Worm (Caenorhabditis elegans) whole organism, L4/young adult: ENCODE results near the gene srd-54.

Experiments used
- W03F9.2 ChIP-seq: fragments of 150-350 bp; optimal IDR thresholded peaks from 2 replicates; lab custom pipeline; 2014; ENCODE audit warnings: missing biosample characterization, missing genetic modification characterization
- dao-5 ChIP-seq: sonication (generic microtip); optimal IDR thresholded peaks from 2 replicates; lab custom pipeline; 2016; ENCODE audit warnings: missing genotype, missing genetic modification characterization, moderate library complexity, missing compliant biosample characterization

DNA sequence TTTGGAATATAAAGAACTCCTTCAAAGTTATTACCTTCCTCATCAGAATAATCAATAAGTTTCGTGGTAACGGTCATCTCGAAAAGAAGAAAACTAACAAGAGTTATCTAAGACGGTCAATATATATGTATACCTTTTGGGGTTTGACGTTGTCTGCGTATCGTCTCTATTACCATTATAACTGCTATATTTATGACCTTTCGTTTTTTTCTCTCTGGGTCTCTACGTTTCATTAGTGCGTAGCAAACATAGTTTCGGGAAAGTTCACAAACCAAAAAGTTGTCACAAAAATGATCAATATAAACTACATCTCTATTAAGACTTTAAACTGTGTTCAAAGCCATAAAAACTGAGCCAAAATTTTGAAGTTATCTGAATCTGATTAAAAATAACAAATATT, 24.8 kb downstream of the srd-54 start, which contains the start of gene D1022.4:
- no peak for TF ChIP-seq dao-5
- TF ChIP-seq W03F9.2 = no peak
